Worm (Caenorhabditis elegans) whole organism, midembryonic: ENCODE results near the gene sek-5.

ENCODE experiments used
- cog-1 ChIP-seq: sonication (generic microtip); optimal IDR thresholded peaks from 2 replicates; lab custom pipeline; 2016; ENCODE audit warnings: missing genetic modification characterization, missing compliant biosample characterization
- flt-1 ChIP-seq: fragments of 200-800 bp; sonication (Bioruptor generic); IDR thresholded peaks from 2 replicates; pipeline ENCODE4 v1.3.6; 2022; ENCODE audit warnings: missing genetic modification characterization, missing compliant biosample characterization
- klf-2 ChIP-seq: fragments of 200-800 bp; sonication (Bioruptor generic); conservative IDR thresholded peaks from 2 replicates; pipeline ENCODE4 v1.3.6; 2022; ENCODE audit warnings: missing genetic modification reagents, missing genetic modification characterization, missing compliant biosample characterization
- med-1 ChIP-seq: sonication (generic microtip); optimal IDR thresholded peaks from 2 replicates; lab custom pipeline; 2017; ENCODE audit warnings: missing genetic modification characterization, mild to moderate bottlenecking, missing compliant biosample characterization, antibody characterized with exemption, missing genetic modification reagents; ENCODE audit not compliant: insufficient read depth
- tab-1 ChIP-seq: fragments of 200-800 bp; sonication (Bioruptor generic); IDR thresholded peaks from 2 replicates; pipeline ENCODE4 v1.3.6; 2022; ENCODE audit warnings: missing genetic modification characterization, missing compliant biosample characterization
- ztf-23 ChIP-seq: fragments of 200-800 bp; sonication (Bioruptor generic); IDR thresholded peaks from 2 replicates; pipeline ENCODE4 v1.3.6; 2022; ENCODE audit warnings: missing genetic modification reagents, missing genetic modification characterization, missing compliant biosample characterization

ce11 chrX:5339357-5339756 lies 38.0 kb upstream of the sek-5 start:
- no peak for TF ChIP-seq cog-1 (tag; lab: Kevin White, UChicago)
- TF ChIP-seq tab-1, result no peak
- no peak for TF ChIP-seq klf-2 (GFP tag; lab: Robert Waterston, UW)
- no peak for TF ChIP-seq flt-1 (GFP tag; lab: Robert Waterston, UW)
- TF ChIP-seq med-1 (GFP tag; lab: Kevin White, UChicago), result no peak
- TF ChIP-seq ztf-23, result no peak
